Fruit fly (Drosophila melanogaster) whole organism, embryonic: ENCODE measurements around the gene bero.

Source experiments
- Atf6 ChIP-seq: fragments of 200-800 bp; sonication (Bioruptor generic); IDR thresholded peaks from 2 replicates; pipeline ENCODE4 v1.3.6; 2022; ENCODE audit warnings: missing biosample characterization, missing genetic modification characterization
- CG10431 ChIP-seq: fragments of 200-800 bp; sonication (Bioruptor generic); optimal IDR thresholded peaks from 3 replicates; lab custom pipeline; 2018; ENCODE audit warnings: missing biosample characterization, mild to moderate bottlenecking, missing genetic modification characterization
- CG10543 ChIP-seq: fragments of 200-800 bp; sonication (Bioruptor generic); optimal IDR thresholded peaks from 3 replicates; lab custom pipeline; 2017; ENCODE audit warnings: missing biosample characterization, mild to moderate bottlenecking, missing genetic modification characterization, moderate library complexity
- CG11696 ChIP-seq: fragments of 200-800 bp; sonication (Bioruptor generic); IDR thresholded peaks from 2 replicates; pipeline ENCODE4 v1.3.6; 2022; ENCODE audit warnings: missing biosample characterization, missing genetic modification characterization
- CG14014 ChIP-seq: fragments of 200-800 bp; sonication (Bioruptor generic); IDR thresholded peaks from 2 replicates; pipeline ENCODE4 v1.3.6; 2022; ENCODE audit warnings: missing biosample characterization, missing genetic modification characterization
- CG15696 ChIP-seq: fragments of 200-800 bp; sonication (Bioruptor generic); optimal IDR thresholded peaks from 2 replicates; lab custom pipeline; 2019; ENCODE audit warnings: missing biosample characterization, mild to moderate bottlenecking, missing genetic modification characterization, moderate library complexity
- CG2120 ChIP-seq: fragments of 200-800 bp; sonication (Bioruptor generic); optimal IDR thresholded peaks from 3 replicates; lab custom pipeline; 2016; ENCODE audit warnings: missing biosample characterization, missing genetic modification characterization
- CG2199 ChIP-seq: fragments of 200-800 bp; sonication (Bioruptor generic); IDR thresholded peaks from 3 replicates; pipeline ENCODE4 v1.3.6; 2022; ENCODE audit warnings: missing biosample characterization, missing genetic modification characterization
- CG32767 ChIP-seq: fragments of 200-800 bp; sonication (Bioruptor generic); IDR thresholded peaks from 2 replicates; pipeline ENCODE4 v1.3.6; 2022; ENCODE audit warnings: missing biosample characterization, missing genetic modification characterization
- CG42726 ChIP-seq: fragments of 200-800 bp; sonication (Bioruptor generic); IDR thresholded peaks from 2 replicates; pipeline ENCODE4 v1.3.6; 2022; ENCODE audit warnings: missing biosample characterization, missing genetic modification characterization; ENCODE audit not compliant: partially characterized antibody
- CG4707 ChIP-seq: fragments of 200-800 bp; sonication (Bioruptor generic); optimal IDR thresholded peaks from 2 replicates; lab custom pipeline; 2018; ENCODE audit warnings: missing biosample characterization, mild to moderate bottlenecking, missing genetic modification characterization, moderate library complexity
- CG6765 ChIP-seq: fragments of 200-800 bp; sonication (Bioruptor generic); optimal IDR thresholded peaks from 3 replicates; lab custom pipeline; 2017; ENCODE audit warnings: missing biosample characterization, mild to moderate bottlenecking, missing genetic modification characterization
- CG6813 ChIP-seq: fragments of 200-800 bp; sonication (Bioruptor generic); optimal IDR thresholded peaks from 2 replicates; lab custom pipeline; 2017; ENCODE audit warnings: missing biosample characterization, missing genetic modification characterization, mild to moderate bottlenecking, moderate library complexity, missing genetic modification reagents
- CG8290 ChIP-seq, 3 experiments: fragments of 200-800 bp; sonication (Bioruptor generic); optimal IDR thresholded peaks; 2 replicates each; lab custom pipeline; 2016 to 2019; ENCODE audit warnings: missing biosample characterization in 3 of 3, missing genetic modification characterization in 3 of 3, mild to moderate bottlenecking in 2 of 3, moderate library complexity in 1 of 3
- CTCF ChIP-seq: fragments of 200-800 bp; sonication (Bioruptor generic); optimal IDR thresholded peaks from 2 replicates; lab custom pipeline; 2017; ENCODE audit warnings: missing biosample characterization, mild to moderate bottlenecking, missing genetic modification characterization, moderate library complexity
- Camta ChIP-seq: fragments of 200-800 bp; sonication (Bioruptor generic); optimal IDR thresholded peaks from 2 replicates; lab custom pipeline; 2016; ENCODE audit warnings: missing biosample characterization, missing genetic modification characterization
- Dbx ChIP-seq: fragments of 200-800 bp; sonication (Bioruptor generic); IDR thresholded peaks from 3 replicates; pipeline ENCODE4 v1.3.6; 2022; ENCODE audit warnings: missing biosample characterization, missing genetic modification characterization
- E2f2 ChIP-seq: fragments of 200-800 bp; sonication (Bioruptor generic); IDR thresholded peaks from 2 replicates; pipeline ENCODE4 v1.3.6; 2022; ENCODE audit warnings: missing biosample characterization, missing genetic modification characterization
- ERR ChIP-seq: fragments of 200-800 bp; sonication (Bioruptor generic); optimal IDR thresholded peaks from 2 replicates; lab custom pipeline; 2016; ENCODE audit warnings: missing biosample characterization, missing genetic modification characterization
- Jarid2 ChIP-seq: fragments of 200-800 bp; sonication (Bioruptor generic); optimal IDR thresholded peaks from 3 replicates; lab custom pipeline; 2017; ENCODE audit warnings: mild to moderate bottlenecking, missing biosample characterization, missing genetic modification reagents, missing genetic modification characterization
- Max ChIP-seq: fragments of 200-800 bp; sonication (Bioruptor generic); optimal IDR thresholded peaks from 2 replicates; lab custom pipeline; 2016; ENCODE audit warnings: missing biosample characterization, mild to moderate bottlenecking, missing genetic modification characterization
- PHDP ChIP-seq: fragments of 200-800 bp; sonication (Bioruptor generic); optimal IDR thresholded peaks from 3 replicates; lab custom pipeline; 2018; ENCODE audit warnings: missing biosample characterization, mild to moderate bottlenecking, missing genetic modification characterization, moderate library complexity
- Pdp1 ChIP-seq, 2 experiments: fragments of 200-800 bp; sonication (Bioruptor generic); optimal IDR thresholded peaks; 3 replicates each; lab custom pipeline; 2016; ENCODE audit warnings: missing biosample characterization in 2 of 2, missing genetic modification characterization in 2 of 2, mild to moderate bottlenecking in 1 of 2, moderate library complexity in 1 of 2
- Xrp1 ChIP-seq: fragments of 200-800 bp; sonication (Bioruptor generic); IDR thresholded peaks from 2 replicates; pipeline ENCODE4 v1.3.6; 2022; ENCODE audit warnings: missing biosample characterization, missing genetic modification characterization
- abd-A ChIP-seq: fragments of 200-800 bp; sonication (Bioruptor generic); optimal IDR thresholded peaks from 3 replicates; lab custom pipeline; 2019; ENCODE audit warnings: missing biosample characterization, mild to moderate bottlenecking, missing genetic modification characterization, moderate library complexity
- bbx ChIP-seq: fragments of 200-800 bp; sonication (Bioruptor generic); IDR thresholded peaks from 2 replicates; pipeline ENCODE4 v1.3.6; 2022; ENCODE audit warnings: missing biosample characterization, missing genetic modification characterization; ENCODE audit not compliant: partially characterized antibody
- chinmo ChIP-seq: fragments of 200-800 bp; sonication (Bioruptor generic); IDR thresholded peaks from 4 replicates; pipeline ENCODE4 v1.3.6; 2022; ENCODE audit warnings: missing biosample characterization, missing genetic modification characterization; ENCODE audit not compliant: partially characterized antibody
- crol ChIP-seq: fragments of 200-800 bp; sonication (Bioruptor generic); IDR thresholded peaks from 2 replicates; pipeline ENCODE4 v1.3.6; 2022; ENCODE audit warnings: missing biosample characterization, missing genetic modification characterization
- dati ChIP-seq: fragments of 200-800 bp; sonication (Bioruptor generic); IDR thresholded peaks from 2 replicates; pipeline ENCODE4 v1.3.6; 2022; ENCODE audit warnings: missing biosample characterization, missing genetic modification characterization
- grau ChIP-seq: fragments of 200-800 bp; optimal IDR thresholded peaks from 3 replicates; lab custom pipeline; 2019; ENCODE audit warnings: missing biosample characterization, mild to moderate bottlenecking, missing genetic modification characterization, moderate library complexity
- h ChIP-seq: fragments of >200 bp; optimal IDR thresholded peaks from 2 replicates; lab custom pipeline; 2017
- kah ChIP-seq: fragments of 200-800 bp; sonication (Bioruptor generic); optimal IDR thresholded peaks from 2 replicates; lab custom pipeline; 2018; ENCODE audit warnings: missing biosample characterization, mild to moderate bottlenecking, missing genetic modification characterization
- kni ChIP-seq: fragments of 200-800 bp; sonication (Bioruptor generic); optimal IDR thresholded peaks from 3 replicates; lab custom pipeline; 2017; ENCODE audit warnings: mild to moderate bottlenecking, missing biosample characterization, missing genetic modification reagents, missing genetic modification characterization
- nau ChIP-seq: fragments of 200-800 bp; sonication (Bioruptor generic); optimal IDR thresholded peaks from 3 replicates; lab custom pipeline; 2017; ENCODE audit warnings: missing biosample characterization, mild to moderate bottlenecking, missing genetic modification characterization, missing genetic modification reagents
- nom ChIP-seq: fragments of 200-800 bp; sonication (Bioruptor generic); optimal IDR thresholded peaks from 2 replicates; lab custom pipeline; 2017; ENCODE audit warnings: missing biosample characterization, missing genetic modification characterization, mild to moderate bottlenecking, moderate library complexity, missing genetic modification reagents
- pfk ChIP-seq: fragments of 200-800 bp; sonication (Bioruptor generic); optimal IDR thresholded peaks from 2 replicates; lab custom pipeline; 2018; ENCODE audit warnings: missing biosample characterization, mild to moderate bottlenecking, missing genetic modification characterization, moderate library complexity
- prd ChIP-seq, 3 experiments: fragments of >200 bp in 2 of 3; fragments of 200-800 bp in 1 of 3; sonication (Bioruptor generic) in 1 of 3; optimal IDR thresholded peaks in 2 of 3; IDR thresholded peaks in 1 of 3; 2 replicates in 2 of 3; 3 replicates in 1 of 3; pipeline versions ENCODE4 v1.3.6 to Lab custom; 2017 to 2022; ENCODE audit warnings: missing biosample characterization in 1 of 3, missing genetic modification characterization in 1 of 3
- pros ChIP-seq: fragments of 200-800 bp; sonication (Bioruptor generic); optimal IDR thresholded peaks from 3 replicates; lab custom pipeline; 2019; ENCODE audit warnings: missing biosample characterization, mild to moderate bottlenecking, missing genetic modification characterization, moderate library complexity
- psq ChIP-seq: fragments of 200-800 bp; sonication (Bioruptor generic); optimal IDR thresholded peaks from 2 replicates; lab custom pipeline; 2017; ENCODE audit warnings: missing biosample characterization, missing genetic modification characterization
- ranshi ChIP-seq: fragments of 200-800 bp; sonication (Bioruptor generic); IDR thresholded peaks from 2 replicates; pipeline ENCODE4 v1.3.6; 2022; ENCODE audit warnings: missing biosample characterization, missing genetic modification characterization
- sd ChIP-seq: fragments of 200-800 bp; sonication (Bioruptor generic); optimal IDR thresholded peaks from 3 replicates; lab custom pipeline; 2018; ENCODE audit warnings: missing biosample characterization, mild to moderate bottlenecking, missing genetic modification characterization, moderate library complexity
- sna ChIP-seq: fragments of 200-800 bp; sonication (Bioruptor generic); IDR thresholded peaks from 2 replicates; pipeline ENCODE4 v1.3.6; 2022; ENCODE audit warnings: missing biosample characterization, missing genetic modification characterization; ENCODE audit not compliant: partially characterized antibody
- stwl ChIP-seq: fragments of 200-800 bp; sonication (Bioruptor generic); optimal IDR thresholded peaks from 3 replicates; lab custom pipeline; 2018; ENCODE audit warnings: missing biosample characterization, mild to moderate bottlenecking, missing genetic modification characterization, moderate library complexity
- sug ChIP-seq: fragments of 200-800 bp; optimal IDR thresholded peaks from 2 replicates; lab custom pipeline; 2019; ENCODE audit warnings: missing biosample characterization, mild to moderate bottlenecking, missing genetic modification characterization, moderate library complexity
- tgo ChIP-seq: fragments of 200-800 bp; sonication (Bioruptor generic); IDR thresholded peaks from 3 replicates; pipeline ENCODE4 v1.3.6; 2022; ENCODE audit warnings: missing biosample characterization, missing genetic modification characterization
- wek ChIP-seq: fragments of 200-800 bp; sonication (Bioruptor generic); optimal IDR thresholded peaks from 3 replicates; lab custom pipeline; 2018; ENCODE audit warnings: missing biosample characterization, mild to moderate bottlenecking, missing genetic modification characterization, moderate library complexity
- z ChIP-seq: fragments of 200-800 bp; sonication (Bioruptor generic); IDR thresholded peaks from 3 replicates; pipeline ENCODE4 v1.3.6; 2022; ENCODE audit warnings: missing biosample characterization, missing genetic modification characterization

The bero gene

DNA sequence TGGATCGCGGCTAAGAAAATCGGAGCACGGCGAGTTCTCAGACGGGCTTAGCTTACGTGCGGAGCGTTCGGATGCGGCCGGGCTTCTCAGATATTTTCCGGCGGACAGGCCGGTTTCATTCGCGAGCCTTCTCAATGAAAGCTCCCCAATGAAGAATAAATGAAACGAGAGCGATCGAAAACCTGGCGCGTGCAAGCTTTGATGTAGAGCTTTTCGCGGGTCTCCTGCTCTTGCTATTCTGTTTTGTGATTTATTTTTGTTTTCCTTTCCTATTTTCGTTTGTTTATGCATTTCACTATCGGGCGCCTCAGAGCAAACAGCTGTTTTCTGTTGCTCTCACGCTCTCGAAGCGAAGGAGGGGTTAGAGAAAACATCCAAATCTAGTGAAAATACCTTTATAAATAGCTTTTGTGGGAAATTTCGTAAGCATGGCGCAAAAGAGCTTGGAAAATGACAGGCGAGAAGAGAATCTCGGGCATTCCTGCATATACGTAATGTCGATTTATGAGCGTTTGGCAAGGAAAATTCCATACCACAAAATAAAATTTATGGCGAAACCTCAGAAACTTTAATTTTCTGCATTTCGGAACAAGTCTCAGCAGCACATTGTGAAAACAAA is 27.5 kb downstream of the bero start:
- TF ChIP-seq wek (GFP tag; lab: Kevin White, UChicago) (peak; percentile 11), nau (GFP tag; lab: Kevin White, UChicago) (peak; percentile 39), crol (GFP tag; lab: Robert Waterston, UW) (0 out of 2 replicates have a peak, but pooled peaks have one; percentile 12), dati (GFP tag; lab: Robert Waterston, UW) (0 out of 2 replicates have a peak, but pooled peaks have one; percentile 8), Max (no peak), kah (GFP tag; lab: Kevin White, UChicago) (no peak), CG8290 (GFP tag; optimal IDR thresholded peaks at IDR 0.05; lab: Kevin White, UChicago) (no peak), CG8290 (tag; optimal IDR thresholded peaks at IDR 0.05; lab: Kevin White, UChicago) (peak in 1 of 2 experiments; percentile 4), chinmo (GFP tag; lab: Robert Waterston, UW) (peak; percentile 90; the same call in 3 of the 4 replicates), CG4707 (GFP tag; lab: Kevin White, UChicago) (peak; percentile 27), CG15696 (tag; lab: Kevin White, UChicago) (no peak), PHDP (peak; percentile 26), h (no peak), nom (no peak), CG6765 (GFP tag; lab: Kevin White, UChicago) (peak; percentile 16), CG2120 (GFP tag; lab: Kevin White, UChicago) (no peak), CG10431 (GFP tag; lab: Kevin White, UChicago) (peak; percentile 2), tgo (no peak), Dbx (0 out of 3 replicates have a peak, but pooled peaks have one; percentile 22), pros (no peak), grau (tag; lab: Kevin White, UChicago) (no peak), CG11696 (0 out of 2 replicates have a peak, but pooled peaks have one; percentile 6), CG42726 (GFP tag; lab: Robert Waterston, UW) (0 out of 2 replicates have a peak, but pooled peaks have one; percentile 6), ERR (GFP tag; lab: Kevin White, UChicago) (peak; percentile 18), E2f2 (GFP tag; lab: Robert Waterston, UW) (no peak), Xrp1 (GFP tag; lab: Robert Waterston, UW) (peak; percentile 29; the same call in 1 of the 2 replicates), kni (GFP tag; lab: Kevin White, UChicago) (peak; percentile 11), prd (optimal IDR thresholded peaks at IDR 0.05; lab: Kevin White, UChicago) (no peak), prd (GFP tag; IDR thresholded peaks at IDR 0.05; lab: Robert Waterston, UW) (no peak), abd-A (tag; lab: Kevin White, UChicago) (peak; percentile 44), Jarid2 (GFP tag; lab: Kevin White, UChicago) (peak; percentile 40), psq (GFP tag; lab: Kevin White, UChicago) (peak; percentile 20), CTCF (peak; percentile 9), ranshi (no peak), Pdp1 (GFP tag; optimal IDR thresholded peaks at IDR 0.05; lab: Kevin White, UChicago) (peak in 1 of 2 experiments; percentile 21), sug (tag; lab: Kevin White, UChicago) (peak; percentile 53), sd (tag; lab: Kevin White, UChicago) (peak; percentile 92), CG2199 (GFP tag; lab: Robert Waterston, UW) (0 out of 3 replicates have a peak, but pooled peaks have one; percentile 43), bbx (GFP tag; lab: Robert Waterston, UW) (peak; percentile 32; the same call in 1 of the 2 replicates), stwl (tag; lab: Kevin White, UChicago) (no peak), CG14014 (peak; percentile 10; the same call in 1 of the 2 replicates), Atf6 (GFP tag; lab: Robert Waterston, UW) (peak; percentile 14; the same call in 1 of the 2 replicates), pfk (no peak), CG10543 (GFP tag; lab: Kevin White, UChicago) (peak; percentile 30), Camta (no peak), z (GFP tag; lab: Robert Waterston, UW) (0 out of 3 replicates have a peak, but pooled peaks have one; percentile 41), CG32767 (no peak), CG6813 (GFP tag; lab: Kevin White, UChicago) (peak; percentile 0), sna (no peak)
